Fruit fly (Drosophila melanogaster) whole organism, embryonic: Measurements from ENCODE around the gene pnt.

Source experiments
- CG12391 ChIP-seq: fragments of 200-800 bp; sonication (Bioruptor generic); optimal IDR thresholded peaks from 3 replicates; lab custom pipeline; 2018; ENCODE audit warnings: missing biosample characterization, mild to moderate bottlenecking, missing genetic modification characterization, moderate library complexity
- CG13424 ChIP-seq: fragments of 200-800 bp; sonication (Bioruptor generic); optimal IDR thresholded peaks from 2 replicates; lab custom pipeline; 2019; ENCODE audit warnings: missing biosample characterization, mild to moderate bottlenecking, missing genetic modification characterization, moderate library complexity
- CG14014 ChIP-seq: fragments of 200-800 bp; sonication (Bioruptor generic); IDR thresholded peaks from 2 replicates; pipeline ENCODE4 v1.3.6; 2022; ENCODE audit warnings: missing biosample characterization, missing genetic modification characterization
- CG15269 ChIP-seq: fragments of 200-800 bp; sonication (Bioruptor generic); optimal IDR thresholded peaks from 2 replicates; lab custom pipeline; 2018; ENCODE audit warnings: missing biosample characterization, mild to moderate bottlenecking, missing genetic modification characterization, moderate library complexity
- CG17361 ChIP-seq: fragments of 200-800 bp; sonication (Bioruptor generic); IDR thresholded peaks from 3 replicates; pipeline ENCODE4 v1.3.6; 2022; ENCODE audit warnings: missing biosample characterization, missing genetic modification characterization
- CG18262 ChIP-seq: fragments of 200-800 bp; optimal IDR thresholded peaks from 3 replicates; lab custom pipeline; 2019; ENCODE audit warnings: missing biosample characterization, mild to moderate bottlenecking, missing genetic modification characterization, moderate library complexity
- CG2678 ChIP-seq: fragments of 200-800 bp; sonication (Bioruptor generic); optimal IDR thresholded peaks from 3 replicates; lab custom pipeline; 2019; ENCODE audit warnings: missing biosample characterization, mild to moderate bottlenecking, missing genetic modification characterization, moderate library complexity
- CG2712 ChIP-seq: fragments of 200-800 bp; optimal IDR thresholded peaks from 3 replicates; lab custom pipeline; 2019; ENCODE audit warnings: missing biosample characterization, mild to moderate bottlenecking, missing genetic modification characterization, moderate library complexity
- CG32772 ChIP-seq: fragments of 200-800 bp; sonication (Bioruptor generic); IDR thresholded peaks from 2 replicates; pipeline ENCODE4 v1.3.6; 2022; ENCODE audit warnings: missing biosample characterization, missing genetic modification characterization
- CG3726 ChIP-seq: fragments of 200-800 bp; sonication (Bioruptor generic); IDR thresholded peaks from 3 replicates; pipeline ENCODE4, ENCODE4 v1.3.6; 2022; ENCODE audit warnings: missing biosample characterization, missing genetic modification characterization
- CG43689 ChIP-seq: fragments of 200-800 bp; sonication (Bioruptor generic); IDR thresholded peaks from 2 replicates; pipeline ENCODE4 v1.3.6; 2022; ENCODE audit warnings: missing biosample characterization, missing genetic modification characterization
- CG4820 ChIP-seq: fragments of 200-800 bp; sonication (Bioruptor generic); optimal IDR thresholded peaks from 3 replicates; lab custom pipeline; 2016; ENCODE audit warnings: missing biosample characterization, missing genetic modification characterization
- CG6272 ChIP-seq: fragments of 200-800 bp; sonication (Bioruptor generic); IDR thresholded peaks from 2 replicates; pipeline ENCODE4 v1.3.6; 2022; ENCODE audit warnings: missing biosample characterization, missing genetic modification characterization
- CG7556 ChIP-seq: fragments of 200-800 bp; sonication (Bioruptor generic); optimal IDR thresholded peaks from 2 replicates; lab custom pipeline; 2017; ENCODE audit warnings: missing biosample characterization, mild to moderate bottlenecking, missing genetic modification characterization
- CG7928 ChIP-seq: fragments of 200-800 bp; sonication (Bioruptor generic); optimal IDR thresholded peaks from 2 replicates; lab custom pipeline; 2017; ENCODE audit warnings: missing biosample characterization, mild to moderate bottlenecking, missing genetic modification characterization
- CG9609 ChIP-seq: fragments of 200-800 bp; sonication (Bioruptor generic); optimal IDR thresholded peaks from 3 replicates; lab custom pipeline; 2016; ENCODE audit warnings: missing biosample characterization, missing genetic modification characterization
- CG9876 ChIP-seq: fragments of 200-800 bp; sonication (Bioruptor generic); optimal IDR thresholded peaks from 2 replicates; lab custom pipeline; 2016; ENCODE audit warnings: missing biosample characterization, missing genetic modification characterization
- D19A ChIP-seq: fragments of 200-800 bp; optimal IDR thresholded peaks from 3 replicates; lab custom pipeline; 2019; ENCODE audit warnings: missing biosample characterization, mild to moderate bottlenecking, missing genetic modification characterization, moderate library complexity
- Doc3 ChIP-seq: fragments of 200-800 bp; sonication (Bioruptor generic); IDR thresholded peaks from 3 replicates; pipeline ENCODE4 v1.3.6; 2022; ENCODE audit warnings: missing biosample characterization, missing genetic modification characterization; ENCODE audit not compliant: partially characterized antibody
- Ets97D ChIP-seq: fragments of 200-800 bp; sonication (Bioruptor generic); optimal IDR thresholded peaks from 3 replicates; lab custom pipeline; 2016; ENCODE audit warnings: missing biosample characterization, missing genetic modification characterization
- H15 ChIP-seq: fragments of 200-800 bp; sonication (Bioruptor generic); IDR thresholded peaks from 3 replicates; pipeline ENCODE4 v1.3.6; 2022; ENCODE audit warnings: missing biosample characterization, missing genetic modification characterization
- Hmx ChIP-seq: fragments of 200-800 bp; sonication (Bioruptor generic); optimal IDR thresholded peaks from 2 replicates; lab custom pipeline; 2016; ENCODE audit warnings: missing biosample characterization, missing genetic modification characterization
- Hr51 ChIP-seq, 2 experiments: fragments of 200-800 bp; sonication (Bioruptor generic); optimal IDR thresholded peaks; 2 replicates in 1 of 2; 3 replicates in 1 of 2; lab custom pipeline; 2016 to 2018; ENCODE audit warnings: missing biosample characterization in 2 of 2, missing genetic modification characterization in 2 of 2, mild to moderate bottlenecking in 1 of 2, moderate library complexity in 1 of 2
- MTF-1 ChIP-seq: fragments of 200-800 bp; sonication (Bioruptor generic); optimal IDR thresholded peaks from 2 replicates; lab custom pipeline; 2018; ENCODE audit warnings: missing biosample characterization, mild to moderate bottlenecking, missing genetic modification characterization, borderline replicate concordance
- Med ChIP-seq: fragments of 200-800 bp; sonication (Bioruptor generic); peaks from one replicate; lab custom pipeline; 2016; ENCODE audit warnings: missing biosample characterization, missing genetic modification characterization, mild to moderate bottlenecking, inconsistent platforms, moderate library complexity
- Optix ChIP-seq: fragments of 200-800 bp; sonication (Bioruptor generic); IDR thresholded peaks from 3 replicates; pipeline ENCODE4 v1.3.6; 2022; ENCODE audit warnings: missing biosample characterization, missing genetic modification characterization
- Ravus ChIP-seq: fragments of 200-800 bp; sonication (Bioruptor generic); IDR thresholded peaks from 2 replicates; pipeline ENCODE4 v1.3.6; 2022; ENCODE audit warnings: missing biosample characterization, missing genetic modification characterization
- Ssrp ChIP-seq: fragments of 200-800 bp; sonication (Bioruptor generic); optimal IDR thresholded peaks from 2 replicates; lab custom pipeline; 2018; ENCODE audit warnings: missing biosample characterization, mild to moderate bottlenecking, missing genetic modification characterization, moderate library complexity
- Vsx1 ChIP-seq: fragments of 200-800 bp; sonication (Bioruptor generic); optimal IDR thresholded peaks from 2 replicates; lab custom pipeline; 2017; ENCODE audit warnings: missing biosample characterization, mild to moderate bottlenecking, missing genetic modification characterization, missing genetic modification reagents
- az2 ChIP-seq: fragments of 200-800 bp; sonication (Bioruptor generic); optimal IDR thresholded peaks from 3 replicates; lab custom pipeline; 2016; ENCODE audit warnings: missing biosample characterization, missing genetic modification characterization
- dmrt11E ChIP-seq: fragments of 200-800 bp; sonication (Bioruptor generic); optimal IDR thresholded peaks from 3 replicates; lab custom pipeline; 2018; ENCODE audit warnings: missing biosample characterization, mild to moderate bottlenecking, missing genetic modification characterization, moderate library complexity
- dysf ChIP-seq: fragments of 200-800 bp; sonication (Bioruptor generic); IDR thresholded peaks from 3 replicates; pipeline ENCODE4 v1.3.6; 2022; ENCODE audit warnings: missing biosample characterization, missing genetic modification characterization
- emc ChIP-seq: fragments of 200-800 bp; sonication (Bioruptor generic); optimal IDR thresholded peaks from 2 replicates; lab custom pipeline; 2016; ENCODE audit warnings: missing biosample characterization, missing genetic modification characterization
- grau ChIP-seq: fragments of 200-800 bp; optimal IDR thresholded peaks from 3 replicates; lab custom pipeline; 2019; ENCODE audit warnings: missing biosample characterization, mild to moderate bottlenecking, missing genetic modification characterization, moderate library complexity
- her ChIP-seq: fragments of 200-800 bp; sonication (Bioruptor generic); optimal IDR thresholded peaks from 2 replicates; lab custom pipeline; 2016; ENCODE audit warnings: missing biosample characterization, missing genetic modification characterization
- jigr1 ChIP-seq: fragments of 200-800 bp; sonication (Bioruptor generic); IDR thresholded peaks from 3 replicates; pipeline ENCODE4 v1.3.6; 2022; ENCODE audit warnings: missing biosample characterization, missing genetic modification characterization
- lmd ChIP-seq: fragments of 200-800 bp; sonication (Bioruptor generic); IDR thresholded peaks from 2 replicates; pipeline ENCODE4 v1.3.6; 2022; ENCODE audit warnings: missing biosample characterization, missing genetic modification characterization
- mld ChIP-seq: fragments of 200-800 bp; sonication (Bioruptor generic); IDR thresholded peaks from 3 replicates; pipeline ENCODE4 v1.3.6; 2022; ENCODE audit warnings: missing biosample characterization, missing genetic modification characterization; ENCODE audit not compliant: partially characterized antibody
- nerfin-2 ChIP-seq: fragments of 200-800 bp; sonication (Bioruptor generic); IDR thresholded peaks from 2 replicates; pipeline ENCODE4 v1.3.6; 2022; ENCODE audit warnings: missing biosample characterization, missing genetic modification characterization; ENCODE audit not compliant: partially characterized antibody
- org-1 ChIP-seq: fragments of 200-800 bp; sonication (Bioruptor generic); optimal IDR thresholded peaks from 2 replicates; lab custom pipeline; 2017; ENCODE audit warnings: missing biosample characterization, missing genetic modification characterization
- row ChIP-seq: fragments of 200-800 bp; sonication (Bioruptor generic); IDR thresholded peaks from 3 replicates; pipeline ENCODE4 v1.3.6; 2022; ENCODE audit warnings: missing biosample characterization, missing genetic modification characterization
- salm ChIP-seq: fragments of 200-800 bp; sonication (Bioruptor generic); optimal IDR thresholded peaks from 2 replicates; lab custom pipeline; 2018; ENCODE audit warnings: missing biosample characterization, mild to moderate bottlenecking, missing genetic modification characterization
- sd ChIP-seq: fragments of 200-800 bp; sonication (Bioruptor generic); optimal IDR thresholded peaks from 3 replicates; lab custom pipeline; 2018; ENCODE audit warnings: missing biosample characterization, mild to moderate bottlenecking, missing genetic modification characterization, moderate library complexity
- sens-2 ChIP-seq: fragments of 200-800 bp; sonication (Bioruptor generic); IDR thresholded peaks from 2 replicates; pipeline ENCODE4 v1.3.6; 2022; ENCODE audit warnings: missing biosample characterization, missing genetic modification characterization
- sima ChIP-seq: fragments of 200-800 bp; sonication (Bioruptor generic); optimal IDR thresholded peaks from 2 replicates; lab custom pipeline; 2016; ENCODE audit warnings: missing biosample characterization, missing genetic modification characterization
- tap ChIP-seq: fragments of 200-800 bp; optimal IDR thresholded peaks from 3 replicates; lab custom pipeline; 2019; ENCODE audit warnings: missing biosample characterization, mild to moderate bottlenecking, missing genetic modification characterization, moderate library complexity
- trh ChIP-seq: fragments of 200-800 bp; sonication (Bioruptor generic); optimal IDR thresholded peaks from 2 replicates; lab custom pipeline; 2016; ENCODE audit warnings: missing biosample characterization, missing genetic modification characterization
- unpg ChIP-seq: fragments of 200-800 bp; sonication (Bioruptor generic); optimal IDR thresholded peaks from 3 replicates; lab custom pipeline; 2018; ENCODE audit warnings: missing biosample characterization, mild to moderate bottlenecking, missing genetic modification characterization, moderate library complexity
- zen2 ChIP-seq: fragments of 200-800 bp; sonication (Bioruptor generic); IDR thresholded peaks from 3 replicates; pipeline ENCODE4 v1.3.6; 2022; ENCODE audit warnings: missing biosample characterization, missing genetic modification characterization; ENCODE audit not compliant: partially characterized antibody
- zf30C ChIP-seq: fragments of 200-800 bp; sonication (Bioruptor generic); optimal IDR thresholded peaks from 3 replicates; lab custom pipeline; 2018; ENCODE audit warnings: missing biosample characterization, mild to moderate bottlenecking, missing genetic modification characterization

pnt gene

DNA sequence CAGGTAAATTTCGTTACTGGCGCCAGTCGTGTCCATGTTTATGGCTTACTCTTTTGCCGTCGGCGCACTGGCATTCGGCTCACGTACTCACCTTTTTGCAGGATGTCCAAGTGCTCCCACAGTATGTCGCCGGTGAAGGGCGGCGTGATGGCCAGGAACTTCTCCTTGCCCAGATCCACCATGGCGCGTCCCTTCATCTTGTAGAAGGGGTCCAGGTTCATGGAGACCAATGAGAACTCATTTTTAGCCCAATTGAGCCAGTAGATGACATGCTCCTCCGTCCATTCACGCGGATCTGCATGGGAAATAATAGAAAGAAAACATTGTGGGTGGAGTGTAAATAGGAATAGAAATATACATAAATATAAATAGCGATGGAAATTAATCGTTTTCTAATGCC is 33.2 kb downstream of the pnt start:
- no peak for TF ChIP-seq zen2 (GFP tag; lab: Robert Waterston, UW)
- TF ChIP-seq sima (GFP tag; lab: Kevin White, UChicago): no peak
- TF ChIP-seq mld (GFP tag; lab: Robert Waterston, UW): no peak
- TF ChIP-seq her (GFP tag; lab: Kevin White, UChicago): no peak
- TF ChIP-seq Ets97D (GFP tag; lab: Kevin White, UChicago): no peak
- no peak for TF ChIP-seq Med (GFP tag; lab: Kevin White, UChicago)
- no peak for TF ChIP-seq sens-2
- TF ChIP-seq, all 482 proteins: peak for 0

DNA sequence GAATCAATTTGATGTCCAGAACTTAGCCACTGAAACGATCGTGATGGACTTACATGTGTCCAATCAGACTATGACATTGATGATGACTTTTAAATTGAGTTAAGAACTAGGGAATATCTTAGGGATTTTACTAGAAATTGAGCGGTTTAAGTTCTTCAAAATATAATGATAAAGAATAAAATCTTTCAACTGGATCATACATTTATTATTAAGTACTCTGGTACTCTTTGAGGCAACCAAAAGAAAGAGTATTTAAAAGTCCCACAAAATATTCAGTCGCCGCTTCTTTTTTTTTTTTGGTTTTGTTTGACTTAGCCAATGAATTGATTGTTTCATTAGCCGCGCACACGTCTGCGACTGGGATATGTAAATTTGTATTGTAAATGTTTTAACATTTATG is 35.8 kb downstream of the pnt start:
- TF ChIP-seq zf30C: no peak
- no peak for TF ChIP-seq emc
- TF ChIP-seq CG43689 (GFP tag; lab: Robert Waterston, UW): no peak
- no peak for TF ChIP-seq Ravus (GFP tag; lab: Robert Waterston, UW)
- peak; percentile 50; the same call in 1 of the 3 replicates for TF ChIP-seq CG17361 (GFP tag; lab: Robert Waterston, UW)
- no peak for TF ChIP-seq Doc3
- TF ChIP-seq CG7556 (GFP tag; lab: Kevin White, UChicago): peak; percentile 19
- no peak for TF ChIP-seq CG7928 (GFP tag; lab: Kevin White, UChicago)
- peak; percentile 22 for TF ChIP-seq CG12391 (tag; lab: Kevin White, UChicago)
- TF ChIP-seq lmd (GFP tag; lab: Robert Waterston, UW): no peak
- no peak for TF ChIP-seq CG3726 (GFP tag; lab: Robert Waterston, UW)
- no peak for TF ChIP-seq jigr1 (GFP tag; lab: Robert Waterston, UW)
- TF ChIP-seq CG14014 (GFP tag; lab: Robert Waterston, UW): no peak
- TF ChIP-seq CG32772 (GFP tag; lab: Robert Waterston, UW): no peak
- no peak for TF ChIP-seq salm (tag; lab: Kevin White, UChicago)
- peak; percentile 20 for TF ChIP-seq az2 (GFP tag; lab: Kevin White, UChicago)
- no peak for TF ChIP-seq Hmx (GFP tag; lab: Kevin White, UChicago)
- peak; percentile 31 for TF ChIP-seq CG18262 (tag; lab: Kevin White, UChicago)
- TF ChIP-seq grau (tag; lab: Kevin White, UChicago): peak; percentile 14
- TF ChIP-seq trh (GFP tag; lab: Kevin White, UChicago): no peak
- no peak for TF ChIP-seq CG9876 (GFP tag; lab: Kevin White, UChicago)
- TF ChIP-seq unpg: peak; percentile 8
- no peak for TF ChIP-seq MTF-1 (GFP tag; lab: Kevin White, UChicago)
- no peak for TF ChIP-seq Ssrp (tag; lab: Kevin White, UChicago)
- no peak for TF ChIP-seq sd
- TF ChIP-seq CG4820 (GFP tag; lab: Kevin White, UChicago): no peak
- TF ChIP-seq CG2678 (tag; lab: Kevin White, UChicago): peak; percentile 17
- no peak for TF ChIP-seq CG9609 (GFP tag; lab: Kevin White, UChicago)
- TF ChIP-seq tap (tag; lab: Kevin White, UChicago): no peak
- peak in 1 of 2 experiments; percentile 48 for TF ChIP-seq Hr51 (GFP tag; optimal IDR thresholded peaks at IDR 0.05; lab: Kevin White, UChicago)
- peak; percentile 22; the same call in 1 of the 3 replicates for TF ChIP-seq row (GFP tag; lab: Robert Waterston, UW)
- TF ChIP-seq Optix (GFP tag; lab: Robert Waterston, UW): no peak
- TF ChIP-seq CG6272: no peak
- peak; percentile 71 for TF ChIP-seq D19A (tag; lab: Kevin White, UChicago)
- TF ChIP-seq CG13424 (tag; lab: Kevin White, UChicago): peak; percentile 9
- no peak for TF ChIP-seq org-1 (GFP tag; lab: Kevin White, UChicago)
- TF ChIP-seq CG2712 (tag; lab: Kevin White, UChicago): peak; percentile 6
- peak; percentile 1 for TF ChIP-seq dmrt11E (tag; lab: Kevin White, UChicago)
- TF ChIP-seq nerfin-2 (GFP tag; lab: Robert Waterston, UW): no peak
- TF ChIP-seq CG15269: peak; percentile 1
- TF ChIP-seq H15 (GFP tag; lab: Robert Waterston, UW): no peak
- TF ChIP-seq dysf (GFP tag; lab: Robert Waterston, UW): 0 out of 3 replicates have a peak, but pooled peaks have one; percentile 33
- peak; percentile 21 for TF ChIP-seq Vsx1 (GFP tag; lab: Kevin White, UChicago)
